Worm (Caenorhabditis elegans): ENCODE data around the gene R02D5.4.

DNA sequence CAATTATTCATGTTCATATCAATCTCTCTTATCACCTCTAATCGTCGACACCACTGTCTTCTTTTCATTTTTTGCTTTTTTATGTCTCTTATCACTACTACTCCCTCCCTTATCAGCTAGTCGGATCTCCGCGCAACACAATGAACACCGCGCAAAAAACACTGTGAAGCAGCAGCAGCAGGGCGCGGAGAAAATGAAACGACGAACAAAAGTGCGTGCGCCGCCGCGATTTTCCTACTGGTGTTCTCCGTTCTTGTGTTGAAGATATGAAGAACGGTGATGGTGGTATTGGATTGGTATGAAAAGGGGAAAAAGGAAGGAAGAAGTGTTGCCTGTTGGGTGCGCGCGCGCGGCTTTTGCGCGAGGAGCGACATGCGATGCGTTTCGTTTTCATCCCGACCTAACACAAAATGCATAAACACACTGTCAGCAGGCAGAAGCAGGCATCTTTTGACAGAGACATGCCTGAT, 21.3 kb upstream of the R02D5.4 start:
- TF ChIP-seq him-1 (tag; optimal IDR thresholded peaks at IDR 0.05) = no peak
- TF ChIP-seq dao-5 (tag; optimal IDR thresholded peaks at IDR 0.05) = no peak

Measured in whole organism, L4/young adult.